Worm (Caenorhabditis elegans): Measurements from ENCODE around the gene Y70C5A.2.
"Not testable (repeated sequence)": the region's sequence is repeated elsewhere in the genome, so short reads cannot be mapped to it uniquely, and the experiment has no call there.

- TF ChIP-seq lin-13 (GFP tag; optimal IDR thresholded peaks at IDR 0.05); egl-27 (tag; optimal IDR thresholded peaks at IDR 0.05); unc-62 (GFP tag; optimal IDR thresholded peaks at IDR 0.05); blmp-1 (tag; optimal IDR thresholded peaks at IDR 0.05; ENCODE audit: insufficient read depth); nhr-12 (tag; optimal IDR thresholded peaks at IDR 0.05); ama-1 (optimal IDR thresholded peaks at IDR 0.05); nhr-10 (tag; optimal IDR thresholded peaks at IDR 0.05): not testable (repeated sequence)
Observed at ce11 chrV:16654242-16654641, 31.2 kb upstream of the Y70C5A.2 start, which contains the start of gene W06G6.15.

All from whole organism, L2 larva.